Fruit fly (Drosophila melanogaster) whole organism, embryonic: ENCODE data around the gene Actn3.
A peak's percentile ranks its signal among the peaks of the same experiment; 100 is the strongest.

Experiments
- Antp ChIP-seq: fragments of 200-800 bp; sonication (Bioruptor generic); optimal IDR thresholded peaks from 3 replicates; lab custom pipeline; 2016; ENCODE audit warnings: missing biosample characterization, missing genetic modification characterization
- Asciz ChIP-seq: fragments of 200-800 bp; sonication (Bioruptor generic); optimal IDR thresholded peaks from 2 replicates; lab custom pipeline; 2017; ENCODE audit warnings: missing biosample characterization, mild to moderate bottlenecking, missing genetic modification characterization, missing genetic modification reagents
- B-H1 ChIP-seq: fragments of 200-800 bp; sonication (Bioruptor generic); IDR thresholded peaks from 3 replicates; pipeline ENCODE4 v1.3.6; 2022; ENCODE audit warnings: missing biosample characterization, missing genetic modification characterization
- CG10321 ChIP-seq: fragments of 200-800 bp; sonication (Bioruptor generic); IDR thresholded peaks from 2 replicates; pipeline ENCODE4 v1.3.6; 2022; ENCODE audit warnings: missing biosample characterization, missing genetic modification characterization
- CG11723 ChIP-seq: fragments of 200-800 bp; sonication (Bioruptor generic); optimal IDR thresholded peaks from 2 replicates; lab custom pipeline; 2017; ENCODE audit warnings: missing biosample characterization, mild to moderate bottlenecking, missing genetic modification characterization
- CG12942 ChIP-seq: fragments of 200-800 bp; sonication (Bioruptor generic); optimal IDR thresholded peaks from 3 replicates; lab custom pipeline; 2016; ENCODE audit warnings: missing biosample characterization, missing genetic modification characterization
- CG14014 ChIP-seq: fragments of 200-800 bp; sonication (Bioruptor generic); IDR thresholded peaks from 2 replicates; pipeline ENCODE4 v1.3.6; 2022; ENCODE audit warnings: missing biosample characterization, missing genetic modification characterization
- CG14860 ChIP-seq: fragments of 200-800 bp; sonication (Bioruptor generic); IDR thresholded peaks from 3 replicates; pipeline ENCODE4 v1.3.6; 2022; ENCODE audit warnings: missing biosample characterization, missing genetic modification characterization; ENCODE audit not compliant: partially characterized antibody
- CG16813 ChIP-seq: fragments of 200-800 bp; sonication (Bioruptor generic); IDR thresholded peaks from 3 replicates; pipeline ENCODE4 v1.3.6; 2022; ENCODE audit warnings: missing biosample characterization, missing genetic modification characterization; ENCODE audit not compliant: partially characterized antibody
- CG17186 ChIP-seq: fragments of 200-800 bp; sonication (Bioruptor generic); optimal IDR thresholded peaks from 3 replicates; lab custom pipeline; 2017; ENCODE audit warnings: missing biosample characterization, missing genetic modification reagents, missing genetic modification characterization
- CG1792 ChIP-seq: fragments of 200-800 bp; sonication (Bioruptor generic); optimal IDR thresholded peaks from 2 replicates; lab custom pipeline; 2016; ENCODE audit warnings: missing biosample characterization, missing genetic modification characterization
- CG18011 ChIP-seq: fragments of 200-800 bp; sonication (Bioruptor generic); optimal IDR thresholded peaks from 2 replicates; lab custom pipeline; 2017; ENCODE audit warnings: missing biosample characterization, missing genetic modification characterization, mild to moderate bottlenecking, moderate library complexity, missing genotype
- CG2120 ChIP-seq: fragments of 200-800 bp; sonication (Bioruptor generic); optimal IDR thresholded peaks from 3 replicates; lab custom pipeline; 2016; ENCODE audit warnings: missing biosample characterization, missing genetic modification characterization
- CG32532 ChIP-seq: fragments of 200-800 bp; sonication (Bioruptor generic); IDR thresholded peaks from 2 replicates; pipeline ENCODE4 v1.3.6; 2022; ENCODE audit warnings: missing biosample characterization, missing genetic modification characterization
- CG3407 ChIP-seq: fragments of 200-800 bp; sonication (Bioruptor generic); optimal IDR thresholded peaks from 2 replicates; lab custom pipeline; 2018; ENCODE audit warnings: missing biosample characterization, mild to moderate bottlenecking, missing genetic modification characterization
- CG6272 ChIP-seq: fragments of 200-800 bp; sonication (Bioruptor generic); IDR thresholded peaks from 2 replicates; pipeline ENCODE4 v1.3.6; 2022; ENCODE audit warnings: missing biosample characterization, missing genetic modification characterization
- CG6813 ChIP-seq: fragments of 200-800 bp; sonication (Bioruptor generic); optimal IDR thresholded peaks from 2 replicates; lab custom pipeline; 2017; ENCODE audit warnings: missing biosample characterization, missing genetic modification characterization, mild to moderate bottlenecking, moderate library complexity, missing genetic modification reagents
- CG7786 ChIP-seq: fragments of 200-800 bp; sonication (Bioruptor generic); optimal IDR thresholded peaks from 2 replicates; lab custom pipeline; 2016; ENCODE audit warnings: missing biosample characterization, missing genetic modification characterization
- CG9727 ChIP-seq: fragments of 200-800 bp; sonication (Bioruptor generic); optimal IDR thresholded peaks from 3 replicates; lab custom pipeline; 2017; ENCODE audit warnings: missing biosample characterization, mild to moderate bottlenecking, missing genetic modification characterization
- CTCF ChIP-seq: fragments of 200-800 bp; sonication (Bioruptor generic); optimal IDR thresholded peaks from 2 replicates; lab custom pipeline; 2017; ENCODE audit warnings: missing biosample characterization, mild to moderate bottlenecking, missing genetic modification characterization, moderate library complexity
- Camta ChIP-seq: fragments of 200-800 bp; sonication (Bioruptor generic); optimal IDR thresholded peaks from 2 replicates; lab custom pipeline; 2016; ENCODE audit warnings: missing biosample characterization, missing genetic modification characterization
- Fer2 ChIP-seq: fragments of 200-800 bp; sonication (Bioruptor generic); optimal IDR thresholded peaks from 2 replicates; lab custom pipeline; 2018; ENCODE audit warnings: missing biosample characterization, mild to moderate bottlenecking, missing genetic modification characterization, moderate library complexity
- HLH3B ChIP-seq: fragments of 200-800 bp; sonication (Bioruptor generic); IDR thresholded peaks from 2 replicates; pipeline ENCODE4 v1.3.6; 2022; ENCODE audit warnings: missing biosample characterization, missing genetic modification characterization
- Mad ChIP-seq: fragments of 200-800 bp; sonication (Bioruptor generic); optimal IDR thresholded peaks from 2 replicates; lab custom pipeline; 2016; ENCODE audit warnings: missing biosample characterization, missing genetic modification characterization
- Poxn ChIP-seq: fragments of 200-800 bp; sonication (Bioruptor generic); IDR thresholded peaks from 2 replicates; pipeline ENCODE4 v1.3.6; 2022; ENCODE audit warnings: missing biosample characterization, missing genetic modification characterization
- Ptx1 ChIP-seq: fragments of 200-800 bp; sonication (Bioruptor generic); IDR thresholded peaks from 2 replicates; pipeline ENCODE4 v1.3.6; 2022; ENCODE audit warnings: missing biosample characterization, missing genetic modification characterization
- Rx ChIP-seq: fragments of 200-800 bp; sonication (Bioruptor generic); IDR thresholded peaks from 2 replicates; pipeline ENCODE4 v1.3.6; 2022; ENCODE audit warnings: missing biosample characterization, missing genetic modification characterization
- aop ChIP-seq: fragments of 200-800 bp; sonication (Bioruptor generic); IDR thresholded peaks from 2 replicates; pipeline ENCODE4 v1.3.6; 2022; ENCODE audit warnings: missing biosample characterization, missing genetic modification characterization
- bigmax ChIP-seq: fragments of 200-800 bp; sonication (Bioruptor generic); optimal IDR thresholded peaks from 2 replicates; lab custom pipeline; 2018; ENCODE audit warnings: missing biosample characterization, mild to moderate bottlenecking, missing genetic modification characterization
- crol ChIP-seq: fragments of 200-800 bp; sonication (Bioruptor generic); IDR thresholded peaks from 2 replicates; pipeline ENCODE4 v1.3.6; 2022; ENCODE audit warnings: missing biosample characterization, missing genetic modification characterization
- da ChIP-seq: fragments of 200-800 bp; sonication (Bioruptor generic); optimal IDR thresholded peaks from 2 replicates; lab custom pipeline; 2016; ENCODE audit warnings: missing biosample characterization, missing genetic modification characterization
- disco-r ChIP-seq: fragments of 200-800 bp; sonication (Bioruptor generic); optimal IDR thresholded peaks from 2 replicates; lab custom pipeline; 2016; ENCODE audit warnings: missing biosample characterization, missing genetic modification characterization
- dmrt11E ChIP-seq: fragments of 200-800 bp; sonication (Bioruptor generic); optimal IDR thresholded peaks from 3 replicates; lab custom pipeline; 2018; ENCODE audit warnings: missing biosample characterization, mild to moderate bottlenecking, missing genetic modification characterization, moderate library complexity
- fd102C ChIP-seq: fragments of 200-800 bp; sonication (Bioruptor generic); optimal IDR thresholded peaks from 2 replicates; lab custom pipeline; 2018; ENCODE audit warnings: missing biosample characterization, mild to moderate bottlenecking, missing genetic modification characterization, moderate library complexity
- fd64A ChIP-seq: fragments of 200-800 bp; sonication (Bioruptor generic); optimal IDR thresholded peaks from 3 replicates; lab custom pipeline; 2018; ENCODE audit warnings: missing biosample characterization, mild to moderate bottlenecking, missing genetic modification characterization
- grau ChIP-seq: fragments of 200-800 bp; optimal IDR thresholded peaks from 3 replicates; lab custom pipeline; 2019; ENCODE audit warnings: missing biosample characterization, mild to moderate bottlenecking, missing genetic modification characterization, moderate library complexity
- h ChIP-seq: fragments of >200 bp; optimal IDR thresholded peaks from 2 replicates; lab custom pipeline; 2017
- ham ChIP-seq: fragments of 200-800 bp; sonication (Bioruptor generic); IDR thresholded peaks from 2 replicates; pipeline ENCODE4 v1.3.6; 2022; ENCODE audit warnings: missing biosample characterization, missing genetic modification characterization
- hkb ChIP-seq, 2 experiments: fragments of 200-800 bp in 1 of 2; fragments of >200 bp in 1 of 2; sonication (Bioruptor generic) in 1 of 2; IDR thresholded peaks in 1 of 2; optimal IDR thresholded peaks in 1 of 2; 2 replicates each; pipeline versions ENCODE4 v1.3.6 to Lab custom; 2017 to 2022; ENCODE audit warnings: missing biosample characterization in 1 of 2, missing genetic modification characterization in 1 of 2
- knrl ChIP-seq: fragments of 200-800 bp; sonication (Bioruptor generic); IDR thresholded peaks from 3 replicates; pipeline ENCODE4 v1.3.6; 2022; ENCODE audit warnings: missing biosample characterization, missing genetic modification characterization; ENCODE audit not compliant: partially characterized antibody
- lmd ChIP-seq: fragments of 200-800 bp; sonication (Bioruptor generic); IDR thresholded peaks from 2 replicates; pipeline ENCODE4 v1.3.6; 2022; ENCODE audit warnings: missing biosample characterization, missing genetic modification characterization
- mirr ChIP-seq: fragments of 200-800 bp; sonication (Bioruptor generic); optimal IDR thresholded peaks from 3 replicates; lab custom pipeline; 2018; ENCODE audit warnings: missing biosample characterization, mild to moderate bottlenecking, missing genetic modification characterization
- onecut ChIP-seq: fragments of 200-800 bp; sonication (Bioruptor generic); IDR thresholded peaks from 2 replicates; pipeline ENCODE4 v1.3.6; 2022; ENCODE audit warnings: missing biosample characterization, missing genetic modification characterization
- phol ChIP-seq: fragments of 200-800 bp; sonication (Bioruptor generic); optimal IDR thresholded peaks from 3 replicates; lab custom pipeline; 2018; ENCODE audit warnings: missing biosample characterization, mild to moderate bottlenecking, missing genetic modification characterization, moderate library complexity
- sc ChIP-seq, 3 experiments: fragments of >200 bp in 2 of 3; fragments of 200-800 bp in 1 of 3; sonication (Bioruptor generic) in 1 of 3; optimal IDR thresholded peaks; 2 replicates in 2 of 3; 3 replicates in 1 of 3; lab custom pipeline; 2017; ENCODE audit warnings: mild to moderate bottlenecking in 1 of 3, missing biosample characterization in 1 of 3, missing genetic modification characterization in 1 of 3, missing genetic modification reagents in 1 of 3
- sug ChIP-seq: fragments of 200-800 bp; optimal IDR thresholded peaks from 2 replicates; lab custom pipeline; 2019; ENCODE audit warnings: missing biosample characterization, mild to moderate bottlenecking, missing genetic modification characterization, moderate library complexity
- tgo ChIP-seq: fragments of 200-800 bp; sonication (Bioruptor generic); IDR thresholded peaks from 3 replicates; pipeline ENCODE4 v1.3.6; 2022; ENCODE audit warnings: missing biosample characterization, missing genetic modification characterization
- vnd ChIP-seq: fragments of 200-800 bp; sonication (Bioruptor generic); IDR thresholded peaks from 3 replicates; pipeline ENCODE4 v1.3.6; 2022; ENCODE audit warnings: missing biosample characterization, missing genetic modification characterization; ENCODE audit not compliant: partially characterized antibody
- yki ChIP-seq: fragments of >200 bp; optimal IDR thresholded peaks from 3 replicates; lab custom pipeline; 2018

The Actn3 gene

DNA sequence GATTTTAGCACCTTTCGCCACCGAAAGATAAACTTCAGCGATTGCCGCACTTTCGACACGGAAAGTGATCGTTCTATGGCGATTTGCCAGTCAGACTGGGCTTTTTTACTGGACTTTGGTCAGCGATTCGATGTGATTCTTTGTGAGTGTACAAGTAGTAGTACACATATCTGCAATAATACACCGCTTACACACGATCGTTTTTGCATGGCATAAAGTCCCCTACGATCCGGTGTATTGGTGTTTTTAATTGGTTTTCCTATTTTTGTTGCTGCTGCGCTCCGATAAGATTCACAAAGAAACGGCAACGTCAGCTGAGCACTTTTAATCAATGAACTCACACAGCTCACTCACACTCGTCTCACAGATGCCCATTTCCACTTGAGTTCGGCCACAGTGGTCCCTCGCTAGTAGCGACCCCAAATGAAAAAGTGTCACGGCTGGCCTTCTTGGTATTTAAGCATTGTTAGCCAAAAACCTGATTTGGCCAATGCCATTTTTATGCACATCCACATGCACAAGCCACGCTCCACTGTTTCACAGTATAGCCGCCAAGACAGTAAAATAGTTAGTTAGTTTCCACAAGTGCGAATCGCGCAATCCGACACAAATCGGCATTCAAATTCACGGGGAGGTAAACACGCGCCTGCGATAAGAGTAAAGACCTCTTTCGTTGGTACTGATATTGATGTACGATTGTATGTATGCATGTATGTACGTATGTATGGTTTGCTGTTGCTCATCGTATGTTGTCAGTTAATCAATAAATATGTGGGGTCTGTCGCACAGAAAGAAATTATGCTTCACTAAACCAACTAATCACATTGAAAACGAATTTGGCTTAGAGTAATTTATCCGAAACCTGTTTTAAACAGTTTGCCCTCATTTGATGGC, 8.8 kb upstream of the Actn3 start (continued):
- TF ChIP-seq disco-r (GFP tag; lab: Kevin White, UChicago) (peak; percentile 87), da (peak; percentile 85), CG32532 (GFP tag; lab: Robert Waterston, UW) (peak; percentile 98), sug (tag; lab: Kevin White, UChicago) (peak; percentile 99), dmrt11E (tag; lab: Kevin White, UChicago) (peak; percentile 35), lmd (peak; percentile 97), CG3407 (GFP tag; lab: Kevin White, UChicago) (peak; percentile 41), h (lab: Kevin White, UChicago) (no peak), phol (tag; lab: Kevin White, UChicago) (peak; percentile 77), CTCF (GFP tag; lab: Kevin White, UChicago) (peak; percentile 26), CG18011 (GFP tag; lab: Kevin White, UChicago) (peak; percentile 75), vnd (GFP tag; lab: Robert Waterston, UW) (peak; percentile 55; the same call in 2 of the 3 replicates), Ptx1 (GFP tag; lab: Robert Waterston, UW) (peak; percentile 94), Rx (GFP tag; lab: Robert Waterston, UW) (peak; percentile 96), HLH3B (GFP tag; lab: Robert Waterston, UW) (peak; percentile 88), CG6272 (GFP tag; lab: Robert Waterston, UW) (peak; percentile 91), CG9727 (GFP tag; lab: Kevin White, UChicago) (peak; percentile 86), CG2120 (GFP tag; lab: Kevin White, UChicago) (peak; percentile 99), Camta (GFP tag; lab: Kevin White, UChicago) (peak; percentile 86), sc (optimal IDR thresholded peaks at IDR 0.05; lab: Kevin White, UChicago) (no peak), sc (GFP tag; optimal IDR thresholded peaks at IDR 0.05; lab: Kevin White, UChicago) (no peak), mirr (GFP tag; lab: Kevin White, UChicago) (peak; percentile 98), B-H1 (peak; percentile 93), CG14014 (GFP tag; lab: Robert Waterston, UW) (peak; percentile 99), fd102C (GFP tag; lab: Kevin White, UChicago) (peak; percentile 8), tgo (peak; percentile 93), crol (GFP tag; lab: Robert Waterston, UW) (peak; percentile 67), Poxn (GFP tag; lab: Robert Waterston, UW) (peak; percentile 97), hkb (optimal IDR thresholded peaks at IDR 0.05; lab: Kevin White, UChicago) (no peak), hkb (GFP tag; IDR thresholded peaks at IDR 0.05; lab: Robert Waterston, UW) (peak; percentile 94), onecut (peak; percentile 76), CG17186 (GFP tag; lab: Kevin White, UChicago) (no peak), ham (GFP tag; lab: Robert Waterston, UW) (peak; percentile 97), Asciz (peak; percentile 25), Fer2 (peak; percentile 88), grau (tag; lab: Kevin White, UChicago) (peak; percentile 99), yki (lab: Kevin White, UChicago) (no peak), knrl (GFP tag; lab: Robert Waterston, UW) (no peak), CG14860 (GFP tag; lab: Robert Waterston, UW) (no peak), fd64A (GFP tag; lab: Kevin White, UChicago) (peak; percentile 30), aop (peak; percentile 91), Mad (GFP tag; lab: Kevin White, UChicago) (peak; percentile 91), Antp (peak; percentile 98), CG7786 (GFP tag; lab: Kevin White, UChicago) (peak; percentile 98), CG11723 (GFP tag; lab: Kevin White, UChicago) (peak; percentile 91), bigmax (GFP tag; lab: Kevin White, UChicago) (peak; percentile 46), CG16813 (no peak), CG12942 (GFP tag; lab: Kevin White, UChicago) (peak; percentile 92), CG10321 (GFP tag; lab: Robert Waterston, UW) (peak; percentile 80), CG1792 (GFP tag; lab: Kevin White, UChicago) (peak; percentile 94), CG6813 (peak; percentile 89)
